Fruit fly (Drosophila melanogaster): ENCODE data around the gene LeuRS-m.

The LeuRS-m gene

DNA sequence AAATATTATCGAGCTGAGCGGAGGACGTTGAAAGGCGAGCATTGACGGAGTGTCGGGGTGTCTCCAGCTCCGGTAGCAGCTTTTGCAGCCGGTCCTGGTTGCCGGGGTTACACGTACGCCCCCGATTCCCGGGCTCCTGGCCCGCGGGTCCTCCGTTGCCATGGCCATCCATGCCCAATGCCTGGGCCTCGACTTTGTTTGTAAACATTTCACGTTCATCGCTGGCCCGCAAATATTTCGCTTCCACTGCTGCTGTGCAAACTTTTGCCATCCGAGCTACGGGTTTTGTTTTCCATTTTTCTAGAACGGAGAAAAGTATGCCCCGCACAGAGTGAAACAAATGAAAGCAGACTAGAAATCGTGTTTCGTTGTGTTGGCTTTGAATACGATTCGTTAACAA is 35.3 kb downstream of the LeuRS-m start, which contains the start of gene Dnah3:
Gene Dnah3 (plus strand): TSS at position 301 of the 400 bp plus-strand sequence.
- TF ChIP-seq CG6276 (GFP tag; optimal IDR thresholded peaks at IDR 0.05) (no peak), CG16779 (tag; optimal IDR thresholded peaks at IDR 0.05) (no peak)
